Fruit fly (Drosophila melanogaster): ENCODE measurements around the gene CG46303.

DNA sequence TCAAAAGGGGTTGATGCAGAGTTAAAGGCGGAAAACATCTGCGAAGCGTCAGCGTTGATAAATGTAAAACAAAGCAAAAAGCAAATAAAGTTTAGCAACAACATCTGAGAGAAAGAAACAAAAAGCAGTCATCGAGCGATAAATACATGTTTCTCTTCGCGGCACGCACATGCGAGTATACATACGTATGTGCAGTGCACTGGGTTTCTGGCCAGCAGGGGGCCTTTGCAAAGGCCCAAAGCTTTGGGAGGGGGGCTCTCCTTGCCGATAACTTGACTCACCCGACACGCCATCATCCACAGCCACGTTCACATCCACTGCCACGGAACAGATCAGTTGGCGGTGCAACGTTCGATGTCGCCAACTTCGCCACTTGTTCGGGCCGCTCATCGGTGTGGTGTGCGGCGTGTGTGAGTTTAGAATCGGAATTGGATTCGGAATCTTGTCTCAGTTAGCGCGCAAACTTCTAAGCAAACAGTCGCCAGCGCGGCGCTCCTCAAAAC, 8.6 kb upstream of the CG46303 start, which contains the start of gene CG42675:
- TF ChIP-seq CG8478 (optimal IDR thresholded peaks at IDR 0.05) (no peak), CTCF (optimal IDR thresholded peaks at IDR 0.05) (no peak)

All from S2 (cell line).